Worm (Caenorhabditis elegans): Measurements from ENCODE around the gene ZC416.2.

Gene ZC416.2

DNA sequence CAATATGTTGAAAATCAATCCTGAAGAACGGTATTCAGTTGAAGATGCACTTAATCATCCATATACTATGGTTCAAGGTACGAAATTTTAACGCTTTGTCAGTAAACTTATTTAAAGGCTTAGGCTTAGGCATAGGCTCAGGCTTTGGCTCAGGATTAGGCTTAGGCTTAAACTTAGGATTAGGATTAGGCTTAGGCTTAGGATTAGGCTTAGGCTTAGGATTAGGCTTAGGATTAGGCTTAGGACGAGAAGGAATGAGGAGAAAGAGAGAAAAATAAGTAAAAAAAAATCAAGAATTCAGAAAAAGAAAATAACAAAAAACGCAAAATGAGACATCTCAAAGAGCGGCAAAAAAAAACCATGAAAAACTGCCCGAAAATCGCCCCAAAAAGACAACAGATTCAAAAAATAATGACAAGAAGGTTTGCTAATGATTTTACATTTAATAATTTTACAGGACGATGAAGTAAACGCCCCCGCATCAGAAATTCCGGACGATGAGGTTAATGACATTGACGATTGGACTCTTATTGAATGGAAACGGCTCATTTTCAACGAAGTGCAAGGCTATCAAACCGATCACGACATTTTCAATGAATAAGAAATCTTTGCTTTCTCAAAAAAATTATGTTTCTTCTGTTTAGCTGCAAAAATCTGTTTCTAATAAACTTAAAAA is 24.7 kb upstream of the ZC416.2 start:
- TF ChIP-seq duxl-1 (tag; optimal IDR thresholded peaks at IDR 0.05; ENCODE audit: poor library complexity) (no peak), zfp-3 (GFP tag; conservative IDR thresholded peaks at IDR 0.05) (peak; percentile 52; the same call in 1 of the 2 replicates), lin-38 (GFP tag; IDR thresholded peaks at IDR 0.05) (peak; percentile 59), ceh-32 (tag; optimal IDR thresholded peaks at IDR 0.05; ENCODE audit: poor library complexity) (no peak), F44E2.7 (GFP tag; IDR thresholded peaks at IDR 0.05) (no peak), zip-11 (GFP tag; IDR thresholded peaks at IDR 0.05) (no peak), unc-62 (GFP tag; optimal IDR thresholded peaks at IDR 0.05 in 1 of 2) (peak in 1 of 2 experiments; percentile 14), unc-62 (tag; optimal IDR thresholded peaks at IDR 0.05) (no peak), dmd-8 (GFP tag; IDR thresholded peaks at IDR 0.05) (0 out of 2 replicates have a peak, but pooled peaks have one; percentile 18), lin-1 (GFP tag; IDR thresholded peaks at IDR 0.05) (0 out of 2 replicates have a peak, but pooled peaks have one; percentile 24), nhr-10 (tag; optimal IDR thresholded peaks at IDR 0.05) (peak; percentile 32), pha-4 (GFP tag; IDR thresholded peaks at IDR 0.05) (peak; percentile 43; the same call in 1 of the 2 replicates), pha-4 (tag; optimal IDR thresholded peaks at IDR 0.05) (no peak), ZK546.5 (tag; optimal IDR thresholded peaks at IDR 0.05) (no peak), ceh-20 (GFP tag; IDR thresholded peaks at IDR 0.05) (no peak)

DNA sequence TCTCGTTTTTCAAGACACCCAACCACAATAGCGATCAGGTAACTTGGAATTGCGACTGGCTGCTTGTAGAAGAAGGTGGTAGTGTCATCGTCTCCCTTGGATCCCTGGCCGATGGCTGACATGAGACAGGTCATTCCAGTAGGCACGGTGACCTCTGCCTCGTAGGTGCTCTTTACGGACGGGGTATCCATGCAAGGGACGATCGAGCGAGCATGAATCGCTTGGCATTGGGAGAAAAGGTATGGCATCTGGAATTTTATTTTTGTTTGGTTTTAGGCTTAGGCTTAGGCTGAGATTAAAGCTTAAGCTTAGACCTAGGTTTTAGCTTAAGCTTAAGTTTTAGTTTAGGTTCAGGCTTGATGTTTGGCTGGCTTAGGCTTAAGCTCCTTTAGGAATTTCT is 22.4 kb upstream of the ZC416.2 start:
- TF ChIP-seq ZK337.2 (GFP tag; IDR thresholded peaks at IDR 0.05), result no peak
- TF ChIP-seq dmd-8 (GFP tag; IDR thresholded peaks at IDR 0.05), result peak; percentile 59; the same call in 1 of the 2 replicates
- TF ChIP-seq nhr-48 (tag; optimal IDR thresholded peaks at IDR 0.05), result no peak
- no peak for TF ChIP-seq daf-8 (GFP tag; IDR thresholded peaks at IDR 0.05)
- peak; percentile 83 for TF ChIP-seq aha-1 (tag)

DNA sequence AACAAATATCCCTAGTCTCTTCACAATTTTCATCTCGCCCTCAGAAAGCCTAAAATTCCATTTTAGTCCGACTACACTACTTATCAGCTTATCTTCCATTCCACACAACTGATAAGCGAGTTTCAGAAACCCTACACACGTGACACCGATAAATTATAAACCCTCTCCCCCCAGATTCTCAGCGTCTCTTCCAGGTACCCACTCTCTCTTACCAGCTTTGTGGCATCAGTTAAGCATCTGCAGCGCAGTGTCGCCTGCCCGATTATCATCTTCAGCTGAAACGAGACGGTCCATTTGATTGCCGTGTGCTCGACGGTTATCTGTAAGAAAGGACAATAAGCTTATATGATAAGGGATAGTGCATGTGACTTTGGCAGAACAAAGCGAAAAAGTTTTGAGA is 21.6 kb upstream of the ZC416.2 start:
- TF ChIP-seq jun-1 (tag; optimal IDR thresholded peaks at IDR 0.05), result peak; percentile 55
- peak; percentile 82 for TF ChIP-seq tra-1 (GFP tag; IDR thresholded peaks at IDR 0.05)
- no peak for TF ChIP-seq zfp-2 (tag; optimal IDR thresholded peaks at IDR 0.05)
- no peak for TF ChIP-seq skn-1 (tag; optimal IDR thresholded peaks at IDR 0.05)
- TF ChIP-seq T26A8.4 (GFP tag; IDR thresholded peaks at IDR 0.05), result peak; percentile 64; the same call in 1 of the 2 replicates
- TF ChIP-seq pha-4 (GFP tag; IDR thresholded peaks at IDR 0.05), result peak; percentile 68; the same call in 1 of the 2 replicates
- no peak for TF ChIP-seq pha-4 (tag; optimal IDR thresholded peaks at IDR 0.05)
- TF ChIP-seq daf-12 (tag; optimal IDR thresholded peaks at IDR 0.05), result no peak
- TF ChIP-seq hlh-11 (tag; optimal IDR thresholded peaks at IDR 0.05), result peak; percentile 97
- peak; percentile 86 for TF ChIP-seq nhr-102 (tag; optimal IDR thresholded peaks at IDR 0.05)
- TF ChIP-seq lin-29 (GFP tag; IDR thresholded peaks at IDR 0.05), result no peak
- TF ChIP-seq aha-1 (tag), result no peak
- TF ChIP-seq ama-1 (optimal IDR thresholded peaks at IDR 0.05), result no peak
- no peak for TF ChIP-seq madf-5 (GFP tag; IDR thresholded peaks at IDR 0.05)
- TF ChIP-seq nhr-42 (GFP tag; IDR thresholded peaks at IDR 0.05), result peak; percentile 59; the same call in 1 of the 2 replicates
- peak; percentile 62 for TF ChIP-seq mxl-3 (GFP tag; optimal IDR thresholded peaks at IDR 0.05)
- no peak for TF ChIP-seq duxl-1 (tag; optimal IDR thresholded peaks at IDR 0.05; ENCODE audit: poor library complexity)
- peak; percentile 47 for TF ChIP-seq lin-38 (GFP tag; IDR thresholded peaks at IDR 0.05)
- TF ChIP-seq nhr-6 (tag; optimal IDR thresholded peaks at IDR 0.05), result no peak
- TF ChIP-seq zip-11 (GFP tag; IDR thresholded peaks at IDR 0.05), result no peak
- TF ChIP-seq fos-1 (tag; optimal IDR thresholded peaks at IDR 0.05), result peak; percentile 45
- peak; percentile 94 for TF ChIP-seq dve-1 (tag; optimal IDR thresholded peaks at IDR 0.05; ENCODE audit: insufficient read depth)
- no peak for TF ChIP-seq sdz-12 (GFP tag; optimal IDR thresholded peaks at IDR 0.05)
- TF ChIP-seq mdl-1 (tag; optimal IDR thresholded peaks at IDR 0.05), result peak in 1 of 2 experiments; percentile 42
- peak; percentile 59 for TF ChIP-seq gei-8 (GFP tag; optimal IDR thresholded peaks at IDR 0.05)
- no peak for TF ChIP-seq snpc-1.2 (GFP tag; IDR thresholded peaks at IDR 0.05)
- TF ChIP-seq aly-2 (tag; optimal IDR thresholded peaks at IDR 0.05), result no peak
- no peak for TF ChIP-seq fkh-10 (GFP tag; optimal IDR thresholded peaks at IDR 0.05)
- TF ChIP-seq unc-39 (tag; optimal IDR thresholded peaks at IDR 0.05), result no peak
- TF ChIP-seq lin-39 (tag; optimal IDR thresholded peaks at IDR 0.05), result no peak
- TF ChIP-seq ztf-11 (tag; optimal IDR thresholded peaks at IDR 0.05), result no peak
- no peak for TF ChIP-seq zip-2 (tag; optimal IDR thresholded peaks at IDR 0.05)
- TF ChIP-seq tag-97 (GFP tag; IDR thresholded peaks at IDR 0.05), result no peak
- no peak for TF ChIP-seq D1046.2 (GFP tag; IDR thresholded peaks at IDR 0.05)
- peak; percentile 64 for TF ChIP-seq nhr-77 (tag; optimal IDR thresholded peaks at IDR 0.05)

All from whole organism, L4 larva.